Fruit fly (Drosophila melanogaster) whole organism, pupa: Measurements from ENCODE around the gene CG2124.
A peak's percentile ranks its signal among the peaks of the same experiment; 100 is the strongest.

Experiments used
- CG10348 ChIP-seq: fragments of 200-800 bp; sonication (Bioruptor generic); IDR thresholded peaks from 2 replicates; pipeline ENCODE4 v1.3.6; 2022; ENCODE audit warnings: missing biosample characterization, missing genetic modification characterization
- CG12605 ChIP-seq: fragments of 200-800 bp; sonication (Bioruptor generic); IDR thresholded peaks from 2 replicates; pipeline ENCODE4 v1.3.6; 2022; ENCODE audit warnings: missing biosample characterization, missing genetic modification characterization
- CG17806 ChIP-seq: fragments of 200-800 bp; sonication (Bioruptor generic); optimal IDR thresholded peaks from 2 replicates; lab custom pipeline; 2018; ENCODE audit warnings: missing biosample characterization, mild to moderate bottlenecking, missing genetic modification characterization, moderate library complexity
- CG4496 ChIP-seq: fragments of 200-800 bp; sonication (Bioruptor generic); IDR thresholded peaks from 3 replicates; pipeline ENCODE4 v1.3.6; 2022; ENCODE audit warnings: missing biosample characterization, missing genetic modification characterization
- CG9948 ChIP-seq: fragments of 200-800 bp; sonication (Bioruptor generic); optimal IDR thresholded peaks from 2 replicates; lab custom pipeline; 2018; ENCODE audit warnings: missing biosample characterization, mild to moderate bottlenecking, missing genetic modification characterization, moderate library complexity
- EcR ChIP-seq: fragments of 200-800 bp; sonication (Bioruptor generic); optimal IDR thresholded peaks from 3 replicates; lab custom pipeline; 2019; ENCODE audit warnings: missing biosample characterization, missing genetic modification characterization, mild to moderate bottlenecking, moderate library complexity, missing genetic modification reagents
- rn ChIP-seq: fragments of 200-800 bp; sonication (Bioruptor generic); IDR thresholded peaks from 2 replicates; pipeline ENCODE4 v1.3.6; 2022; ENCODE audit warnings: missing biosample characterization, missing genetic modification characterization

dm6 chrX:10602057-10602764, 6.3 kb downstream of the CG2124 start, which contains the start of gene CG1628:
- TF ChIP-seq CG10348 (GFP tag; lab: Robert Waterston, UW) (no peak), CG12605 (0 out of 2 replicates have a peak, but pooled peaks have one; percentile 21), CG17806 (tag; lab: Kevin White, UChicago) (no peak), rn (GFP tag; lab: Robert Waterston, UW) (no peak), CG4496 (GFP tag; lab: Robert Waterston, UW) (peak; percentile 76), EcR (GFP tag; lab: Kevin White, UChicago) (no peak), CG9948 (no peak)
